Fruit fly (Drosophila melanogaster): ENCODE results near the gene LpR2.

DNA sequence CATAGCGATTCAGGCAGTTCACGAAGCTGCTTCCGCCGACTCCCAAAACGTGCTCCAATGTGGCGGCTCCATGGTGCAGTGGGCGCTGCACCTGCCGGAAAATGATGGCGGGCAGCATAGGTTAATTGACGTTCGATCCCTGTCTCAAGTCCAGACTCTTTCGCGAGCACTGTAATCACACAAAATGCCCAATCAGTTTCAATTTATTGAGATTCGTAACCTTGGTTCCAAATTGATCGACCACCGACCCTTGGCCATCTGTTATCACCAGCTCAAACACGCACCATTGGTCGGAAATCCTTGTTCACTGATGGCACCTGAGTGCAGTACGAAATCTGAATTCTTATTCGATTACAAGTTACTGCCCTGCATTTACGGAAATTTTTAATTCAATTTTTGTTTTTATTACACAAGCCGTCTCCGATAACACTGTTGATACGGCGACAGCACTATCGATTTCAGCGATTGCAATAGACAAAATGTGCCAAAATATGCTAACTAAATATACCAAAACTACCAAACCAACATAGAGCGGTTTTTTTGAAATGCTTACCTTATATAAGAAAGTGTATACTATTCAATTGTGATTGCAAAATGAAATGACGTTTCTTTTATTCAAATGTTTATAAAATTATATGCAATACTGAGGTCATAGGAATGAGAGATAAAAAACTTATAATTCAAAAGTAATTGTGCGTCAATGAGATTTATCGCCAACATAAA is 53.4 kb downstream of the LpR2 start, which contains the start of gene CLS:
- no peak for TF ChIP-seq psq (GFP tag; optimal IDR thresholded peaks at IDR 0.05)
- TF ChIP-seq Rel (GFP tag; optimal IDR thresholded peaks at IDR 0.05) = no peak
- no peak for TF ChIP-seq Rel (tag; optimal IDR thresholded peaks at IDR 0.05)
- TF ChIP-seq jim (GFP tag; optimal IDR thresholded peaks at IDR 0.05) = no peak
- TF ChIP-seq sage (GFP tag; optimal IDR thresholded peaks at IDR 0.05) = no peak
